Worm (Caenorhabditis elegans) whole organism, late embryonic: Measurements from ENCODE around the gene srz-37.

Source experiments
- C08G9.2 ChIP-seq: sonication (generic microtip); optimal IDR thresholded peaks from 2 replicates; lab custom pipeline; 2016; ENCODE audit warnings: mild to moderate bottlenecking, missing genetic modification characterization, moderate library complexity, missing compliant biosample characterization
- C38D4.7 ChIP-seq: fragments of 200-800 bp; sonication (Bioruptor generic); optimal IDR thresholded peaks from 2 replicates; lab custom pipeline; 2018; ENCODE audit warnings: mild to moderate bottlenecking, missing genetic modification characterization, moderate library complexity, missing compliant biosample characterization
- F13H6.1 ChIP-seq: sonication (generic microtip); optimal IDR thresholded peaks from 2 replicates; lab custom pipeline; 2016; ENCODE audit warnings: missing genetic modification characterization, missing compliant biosample characterization
- K02D7.2 ChIP-seq: sonication (generic microtip); optimal IDR thresholded peaks from 2 replicates; lab custom pipeline; 2017; ENCODE audit warnings: mild to moderate bottlenecking, missing genetic modification characterization, missing compliant biosample characterization
- K09A11.1 ChIP-seq: sonication (generic microtip); optimal IDR thresholded peaks from 2 replicates; lab custom pipeline; 2017; ENCODE audit warnings: antibody characterized with exemption, mild to moderate bottlenecking, missing genetic modification characterization, missing compliant biosample characterization; ENCODE audit not compliant: insufficient read depth
- T23F11.4 ChIP-seq: fragments of 200-800 bp; sonication (Bioruptor generic); optimal IDR thresholded peaks from 2 replicates; lab custom pipeline; 2018; ENCODE audit warnings: mild to moderate bottlenecking, missing genetic modification characterization, missing compliant biosample characterization
- ahr-1 ChIP-seq: sonication (generic microtip); optimal IDR thresholded peaks from 2 replicates; lab custom pipeline; 2016; ENCODE audit warnings: missing genetic modification characterization, missing compliant biosample characterization
- ama-1 ChIP-seq: fragments of 150-350 bp; optimal IDR thresholded peaks from 2 replicates; lab custom pipeline; 2014
- ceh-14 ChIP-seq: sonication (generic microtip); optimal IDR thresholded peaks from 2 replicates; lab custom pipeline; 2016; ENCODE audit warnings: missing genotype, missing genetic modification characterization, missing compliant biosample characterization
- ceh-19 ChIP-seq: fragments of 200-800 bp; sonication (Bioruptor generic); optimal IDR thresholded peaks from 2 replicates; lab custom pipeline; 2018; ENCODE audit warnings: mild to moderate bottlenecking, missing genetic modification characterization, missing compliant biosample characterization
- ceh-2 ChIP-seq: sonication (generic microtip); optimal IDR thresholded peaks from 2 replicates; lab custom pipeline; 2016; ENCODE audit warnings: missing genotype, missing genetic modification characterization, missing compliant biosample characterization
- ceh-24 ChIP-seq: sonication (generic microtip); optimal IDR thresholded peaks from 2 replicates; lab custom pipeline; 2016; ENCODE audit warnings: mild to moderate bottlenecking, missing genetic modification characterization, missing compliant biosample characterization
- ceh-30 ChIP-seq: fragments of 150-350 bp; optimal IDR thresholded peaks from 2 replicates; lab custom pipeline; 2014; ENCODE audit warnings: missing biosample characterization, missing genetic modification characterization
- ceh-45 ChIP-seq: fragments of 200-800 bp; sonication (Bioruptor generic); IDR thresholded peaks from 2 replicates; pipeline ENCODE4 v1.3.6; 2022; ENCODE audit warnings: missing genetic modification reagents, missing genetic modification characterization, missing compliant biosample characterization
- ceh-48 ChIP-seq: sonication (generic microtip); optimal IDR thresholded peaks from 2 replicates; lab custom pipeline; 2016; ENCODE audit warnings: missing genetic modification characterization, inconsistent platforms, missing compliant biosample characterization
- ceh-6 ChIP-seq: fragments of 200-800 bp; sonication (Bioruptor generic); optimal IDR thresholded peaks from 2 replicates; lab custom pipeline; 2018; ENCODE audit warnings: mild to moderate bottlenecking, missing genetic modification characterization, missing compliant biosample characterization
- ceh-9 ChIP-seq: sonication (generic microtip); optimal IDR thresholded peaks from 2 replicates; lab custom pipeline; 2016; ENCODE audit warnings: mild to moderate bottlenecking, missing genetic modification characterization, inconsistent platforms, missing compliant biosample characterization
- dve-1 ChIP-seq: sonication (generic microtip); optimal IDR thresholded peaks from 2 replicates; lab custom pipeline; 2017; ENCODE audit warnings: antibody characterized with exemption, mild to moderate bottlenecking, missing genetic modification characterization, missing compliant biosample characterization
- elt-2 ChIP-seq: sonication (generic microtip); optimal IDR thresholded peaks from 2 replicates; lab custom pipeline; 2016; ENCODE audit warnings: missing genetic modification reagents, missing genetic modification characterization, missing compliant biosample characterization
- fkh-10 ChIP-seq: fragments of 150-350 bp; optimal IDR thresholded peaks from 2 replicates; lab custom pipeline; 2014; ENCODE audit warnings: missing biosample characterization, missing genetic modification reagents, missing genetic modification characterization
- fkh-6 ChIP-seq: sonication (generic microtip); optimal IDR thresholded peaks from 2 replicates; lab custom pipeline; 2016; ENCODE audit warnings: missing genetic modification characterization, missing compliant biosample characterization
- hlh-15 ChIP-seq: sonication (generic microtip); optimal IDR thresholded peaks from 2 replicates; lab custom pipeline; 2016; ENCODE audit warnings: missing genetic modification characterization, missing compliant biosample characterization
- hlh-6 ChIP-seq: sonication (generic microtip); optimal IDR thresholded peaks from 2 replicates; lab custom pipeline; 2016; ENCODE audit warnings: missing genotype, missing genetic modification characterization, missing compliant biosample characterization
- hlh-8 ChIP-seq: sonication (generic microtip); optimal IDR thresholded peaks from 2 replicates; lab custom pipeline; 2016; ENCODE audit warnings: missing genotype, missing genetic modification characterization, missing compliant biosample characterization
- madf-2 ChIP-seq: sonication (generic microtip); optimal IDR thresholded peaks from 2 replicates; lab custom pipeline; 2017; ENCODE audit warnings: missing genetic modification characterization, missing compliant biosample characterization
- nfya-1 ChIP-seq: sonication (generic microtip); optimal IDR thresholded peaks from 2 replicates; lab custom pipeline; 2017; ENCODE audit warnings: missing genetic modification characterization, mild to moderate bottlenecking, missing compliant biosample characterization, antibody characterized with exemption, moderate library complexity
- nhr-232 ChIP-seq: sonication (generic microtip); optimal IDR thresholded peaks from 2 replicates; lab custom pipeline; 2016; ENCODE audit warnings: missing genetic modification characterization, missing compliant biosample characterization
- npax-4 ChIP-seq: sonication (generic microtip); optimal IDR thresholded peaks from 2 replicates; lab custom pipeline; 2016; ENCODE audit warnings: missing genetic modification characterization, missing compliant biosample characterization
- pag-3 ChIP-seq: sonication (generic microtip); optimal IDR thresholded peaks from 2 replicates; lab custom pipeline; 2016; ENCODE audit warnings: missing compliant biosample characterization, missing genetic modification characterization, borderline replicate concordance
- pax-1 ChIP-seq: fragments of 150-350 bp; optimal IDR thresholded peaks from 2 replicates; lab custom pipeline; 2014; ENCODE audit warnings: missing biosample characterization, missing genetic modification characterization
- pros-1 ChIP-seq: fragments of 150-350 bp; optimal IDR thresholded peaks from 2 replicates; lab custom pipeline; 2014; ENCODE audit warnings: missing biosample characterization, missing genetic modification reagents, missing genetic modification characterization
- ref-2 ChIP-seq: sonication (generic microtip); optimal IDR thresholded peaks from 2 replicates; lab custom pipeline; 2016; ENCODE audit warnings: missing genetic modification characterization, missing compliant biosample characterization
- sdc-2 ChIP-seq: sonication (generic microtip); optimal IDR thresholded peaks from 2 replicates; lab custom pipeline; 2016; ENCODE audit warnings: missing genotype, missing genetic modification characterization, missing compliant biosample characterization
- sox-2 ChIP-seq: fragments of 200-800 bp; sonication (Bioruptor generic); IDR thresholded peaks from 2 replicates; pipeline ENCODE4 v1.3.6; 2022; ENCODE audit warnings: missing genetic modification reagents, missing genetic modification characterization, missing compliant biosample characterization
- tbx-2 ChIP-seq: sonication (generic microtip); optimal IDR thresholded peaks from 2 replicates; lab custom pipeline; 2016; ENCODE audit warnings: missing genetic modification characterization, missing compliant biosample characterization
- tbx-7 ChIP-seq: sonication (generic microtip); optimal IDR thresholded peaks from 2 replicates; lab custom pipeline; 2016; ENCODE audit warnings: missing genotype, missing genetic modification characterization, missing compliant biosample characterization
- unc-3 ChIP-seq, 2 experiments: fragments of 200-800 bp in 1 of 2; sonication (Bioruptor generic) in 1 of 2; sonication (generic microtip) in 1 of 2; conservative IDR thresholded peaks in 1 of 2; optimal IDR thresholded peaks in 1 of 2; 2 replicates each; pipeline versions ENCODE4 v1.3.6 to Lab custom; 2016 to 2022; ENCODE audit warnings: missing compliant biosample characterization in 2 of 2, missing genetic modification characterization in 2 of 2, missing genetic modification reagents in 1 of 2
- unc-42 ChIP-seq: sonication (generic microtip); optimal IDR thresholded peaks from 2 replicates; lab custom pipeline; 2016; ENCODE audit warnings: missing genotype, missing genetic modification characterization, missing compliant biosample characterization
- unc-86 ChIP-seq: sonication (generic microtip); optimal IDR thresholded peaks from 2 replicates; lab custom pipeline; 2016; ENCODE audit warnings: missing genetic modification characterization, missing compliant biosample characterization
- zip-5 ChIP-seq: sonication (generic microtip); optimal IDR thresholded peaks from 2 replicates; lab custom pipeline; 2016; ENCODE audit warnings: missing genetic modification characterization, missing compliant biosample characterization

Gene srz-37

DNA sequence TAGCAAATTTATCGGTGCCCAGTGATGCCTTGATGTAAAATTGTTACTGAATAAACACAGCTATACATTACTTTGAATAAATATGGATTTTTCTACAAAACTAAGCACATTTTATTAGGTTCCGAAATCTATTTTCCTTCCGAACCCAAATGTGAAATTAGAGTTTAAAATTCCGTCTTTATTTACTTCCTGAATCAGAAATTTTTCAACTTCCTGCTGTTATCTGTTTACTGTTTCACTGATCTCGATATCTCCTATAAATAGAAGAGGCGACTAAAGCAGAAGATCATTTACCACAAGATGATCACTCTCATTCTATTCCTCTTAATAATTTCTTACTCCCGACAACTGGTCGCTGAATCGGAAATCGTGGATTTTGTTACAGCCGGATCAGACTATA lies 11.9 kb downstream of the srz-37 start, which contains the start of gene F58E2.2:
F58E2.2 (plus strand) TSS at position 301 of the 400 bp plus-strand sequence.
- TF ChIP-seq sdc-2 (tag; lab: Kevin White, UChicago): no peak
- TF ChIP-seq C08G9.2 (tag; lab: Kevin White, UChicago): no peak
- no peak for TF ChIP-seq ceh-24
- no peak for TF ChIP-seq npax-4 (tag; lab: Kevin White, UChicago)
- no peak for TF ChIP-seq fkh-6 (tag; lab: Kevin White, UChicago)
- TF ChIP-seq sox-2 (GFP tag; lab: Robert Waterston, UW): no peak
- no peak for TF ChIP-seq unc-3 (GFP tag; conservative IDR thresholded peaks at IDR 0.05; lab: Robert Waterston, UW)
- no peak for TF ChIP-seq unc-3 (tag; optimal IDR thresholded peaks at IDR 0.05; lab: Kevin White, UChicago)
- no peak for TF ChIP-seq tbx-2 (tag; lab: Kevin White, UChicago)
- TF ChIP-seq K09A11.1 (tag; lab: Kevin White, UChicago): no peak
- TF ChIP-seq pros-1 (tag; lab: Kevin White, UChicago): no peak
- TF ChIP-seq hlh-8: no peak
- TF ChIP-seq unc-42: no peak
- TF ChIP-seq dve-1: no peak
- no peak for TF ChIP-seq elt-2 (tag; lab: Kevin White, UChicago)
- TF ChIP-seq, all 69 proteins: peak for 0

DNA sequence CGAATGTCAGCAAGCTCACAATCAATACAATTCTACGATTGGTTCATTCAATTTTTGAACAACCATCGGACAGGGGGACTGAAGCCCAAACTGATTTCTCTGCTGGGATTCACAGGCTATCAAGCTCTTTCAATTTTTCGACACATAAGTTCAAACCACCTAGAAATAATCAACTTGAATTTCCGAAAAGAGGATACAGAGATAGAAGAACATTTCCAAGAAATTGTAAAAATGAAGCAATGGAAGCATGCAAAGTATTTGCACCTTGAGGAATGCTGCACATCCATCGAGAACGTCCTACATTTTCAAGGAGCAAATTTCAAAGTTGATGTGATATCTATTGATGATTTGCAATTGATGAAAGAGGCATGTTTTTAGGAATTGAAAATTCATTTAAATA lies 13.9 kb downstream of the srz-37 start:
- TF ChIP-seq F13H6.1 (tag; lab: Kevin White, UChicago): no peak
- no peak for TF ChIP-seq ceh-14
- TF ChIP-seq, all 69 proteins: peak for 0

DNA sequence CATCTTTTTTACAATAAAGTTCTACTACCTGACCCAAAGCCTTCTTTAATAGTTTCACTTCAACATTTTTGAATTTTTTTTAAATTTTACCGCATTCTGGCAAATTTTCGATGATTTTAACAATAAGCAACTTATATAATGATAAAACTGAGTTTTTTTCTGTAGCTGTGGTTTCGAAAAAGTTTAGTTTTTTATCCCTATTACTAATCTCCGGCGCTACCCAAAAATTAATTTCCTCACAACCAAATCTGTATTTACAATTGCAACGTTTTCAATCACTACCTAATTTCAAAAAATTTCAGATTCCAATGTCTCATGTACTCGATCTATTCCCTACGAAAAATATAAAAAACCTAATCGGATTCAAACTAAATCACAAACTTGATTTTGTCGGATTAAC lies 14.5 kb downstream of the srz-37 start, which contains the start of gene F58E2.3:
F58E2.3 (plus strand) TSS at position 301 of the 400 bp plus-strand sequence.
- TF ChIP-seq tbx-7: no peak
- TF ChIP-seq ama-1 (lab: Kevin White, UChicago): no peak

ce11 chrIV:3463254-3463653 lies 18.4 kb downstream of the srz-37 start, which contains the start of gene F58E2.4:
F58E2.4 (plus strand) TSS chrIV:3463387.
- TF ChIP-seq ceh-2 (tag; lab: Kevin White, UChicago) (no peak), hlh-15 (tag; lab: Kevin White, UChicago) (no peak), sdc-2 (tag; lab: Kevin White, UChicago) (no peak), ama-1 (lab: Kevin White, UChicago) (no peak), ceh-6 (GFP tag; lab: Kevin White, UChicago) (no peak), ahr-1 (tag; lab: Kevin White, UChicago) (no peak)

- TF ChIP-seq dve-1: peak; percentile 100
- TF ChIP-seq, all 69 proteins: peak for 1; not testable (repeated sequence) for 68
Observed at ce11 chrIV:3455437-3455836, 26.2 kb downstream of the srz-37 start.

ce11 chrIV:3453346-3453745 lies 28.3 kb downstream of the srz-37 start, which contains the start of gene srz-23:
srz-23 (plus strand) TSS chrIV:3453608.
- no peak for TF ChIP-seq zip-5 (tag; lab: Kevin White, UChicago)
- TF ChIP-seq F13H6.1 (tag; lab: Kevin White, UChicago): no peak
- TF ChIP-seq pag-3: no peak
- no peak for TF ChIP-seq unc-86 (tag; lab: Kevin White, UChicago)
- no peak for TF ChIP-seq ceh-45 (GFP tag; lab: Robert Waterston, UW)
- no peak for TF ChIP-seq pax-1 (tag; lab: Kevin White, UChicago)
- TF ChIP-seq ceh-30 (tag; lab: Kevin White, UChicago): no peak

- no peak for TF ChIP-seq pax-1 (tag; lab: Kevin White, UChicago)
- TF ChIP-seq hlh-8: no peak
- TF ChIP-seq pros-1 (tag; lab: Kevin White, UChicago): no peak
- no peak for TF ChIP-seq ceh-9 (tag; lab: Kevin White, UChicago)
- TF ChIP-seq ahr-1 (tag; lab: Kevin White, UChicago): no peak
- TF ChIP-seq ref-2 (tag; lab: Kevin White, UChicago): no peak
- no peak for TF ChIP-seq ceh-48
- no peak for TF ChIP-seq fkh-10 (GFP tag; lab: Kevin White, UChicago)
- TF ChIP-seq K02D7.2 (tag; lab: Kevin White, UChicago): no peak
- no peak for TF ChIP-seq F13H6.1 (tag; lab: Kevin White, UChicago)
- TF ChIP-seq pag-3: no peak
- no peak for TF ChIP-seq madf-2 (tag; lab: Kevin White, UChicago)
- TF ChIP-seq ceh-24: no peak
- TF ChIP-seq hlh-6: no peak
- no peak for TF ChIP-seq nhr-232 (tag; lab: Kevin White, UChicago)
- TF ChIP-seq nfya-1: no peak
- TF ChIP-seq C38D4.7: no peak
- no peak for TF ChIP-seq ceh-19 (GFP tag; lab: Kevin White, UChicago)
- no peak for TF ChIP-seq T23F11.4 (GFP tag; lab: Kevin White, UChicago)
Observed at ce11 chrIV:3452516-3452915, 29.1 kb downstream of the srz-37 start.
